Worm (Caenorhabditis elegans) whole organism, early embryonic: ENCODE measurements around the gene clec-167.

Experiments used
- B0310.2 ChIP-seq: sonication (generic microtip); optimal IDR thresholded peaks from 2 replicates; lab custom pipeline; 2016; ENCODE audit warnings: mild to moderate bottlenecking, missing genetic modification characterization, missing compliant biosample characterization
- F13C5.2 ChIP-seq: sonication (generic microtip); optimal IDR thresholded peaks from 2 replicates; lab custom pipeline; 2017; ENCODE audit warnings: mild to moderate bottlenecking, missing genetic modification characterization, inconsistent platforms, missing compliant biosample characterization
- aly-1 ChIP-seq: sonication (generic microtip); optimal IDR thresholded peaks from 2 replicates; lab custom pipeline; 2016; ENCODE audit warnings: missing genetic modification characterization, missing compliant biosample characterization
- ama-1 ChIP-seq: fragments of 150-350 bp; optimal IDR thresholded peaks from 2 replicates; lab custom pipeline; 2014
- ceh-13 ChIP-seq: fragments of 200-800 bp; sonication (Bioruptor generic); optimal IDR thresholded peaks from 2 replicates; lab custom pipeline; 2018; ENCODE audit warnings: mild to moderate bottlenecking, missing genetic modification characterization, missing compliant biosample characterization
- ceh-36 ChIP-seq: sonication (generic microtip); optimal IDR thresholded peaks from 2 replicates; lab custom pipeline; 2016; ENCODE audit warnings: missing genetic modification characterization, inconsistent platforms, missing compliant biosample characterization
- ets-7 ChIP-seq: sonication (generic microtip); optimal IDR thresholded peaks from 2 replicates; lab custom pipeline; 2016; ENCODE audit warnings: missing genotype, missing genetic modification characterization, missing compliant biosample characterization
- flt-1 ChIP-seq: fragments of 200-800 bp; sonication (Bioruptor generic); IDR thresholded peaks from 2 replicates; pipeline ENCODE4 v1.3.6; 2022; ENCODE audit warnings: missing genetic modification characterization, missing compliant biosample characterization
- hmbx-1 ChIP-seq: sonication (generic microtip); optimal IDR thresholded peaks from 2 replicates; lab custom pipeline; 2016; ENCODE audit warnings: mild to moderate bottlenecking, missing genetic modification characterization, missing compliant biosample characterization
- hmg-4 ChIP-seq: fragments of 200-800 bp; sonication (Bioruptor generic); optimal IDR thresholded peaks from 2 replicates; lab custom pipeline; 2018; ENCODE audit warnings: mild to moderate bottlenecking, missing genetic modification characterization, missing compliant biosample characterization
- hnd-1 ChIP-seq: sonication (generic microtip); optimal IDR thresholded peaks from 2 replicates; lab custom pipeline; 2016; ENCODE audit warnings: missing genetic modification characterization, missing compliant biosample characterization
- pes-1 ChIP-seq: fragments of 200-800 bp; sonication (Bioruptor generic); IDR thresholded peaks from 2 replicates; pipeline ENCODE4 v1.3.6; 2022; ENCODE audit warnings: missing genetic modification reagents, missing genetic modification characterization, missing compliant biosample characterization
- scrt-1 ChIP-seq: fragments of 200-800 bp; sonication (Bioruptor generic); IDR thresholded peaks from 2 replicates; pipeline ENCODE4 v1.3.6; 2022; ENCODE audit warnings: missing genetic modification characterization, missing compliant biosample characterization
- sea-1 ChIP-seq: fragments of 200-800 bp; sonication (Bioruptor generic); conservative IDR thresholded peaks from 2 replicates; pipeline ENCODE4 v1.3.6; 2022; ENCODE audit warnings: missing genetic modification characterization, missing compliant biosample characterization
- tbx-11 ChIP-seq: fragments of 200-800 bp; sonication (Bioruptor generic); IDR thresholded peaks from 2 replicates; pipeline ENCODE4 v1.3.6; 2022; ENCODE audit warnings: missing genetic modification characterization, missing compliant biosample characterization
- tbx-37 ChIP-seq: fragments of 200-800 bp; sonication (Bioruptor generic); conservative IDR thresholded peaks from 2 replicates; pipeline ENCODE4 v1.3.6; 2022; ENCODE audit warnings: missing genetic modification reagents, missing genetic modification characterization, missing compliant biosample characterization
- tra-4 ChIP-seq: sonication (generic microtip); optimal IDR thresholded peaks from 2 replicates; lab custom pipeline; 2017; ENCODE audit warnings: missing genetic modification characterization, missing compliant biosample characterization

The clec-167 gene

ce11 chrIV:1251242-1251911 is 4.2 kb downstream of the clec-167 start, which contains the start of the genes clec-166 and F38A1.6:
clec-166 (minus strand) TSS chrIV:1251342.
F38A1.6 (plus strand) TSS chrIV:1251861.
- TF ChIP-seq hnd-1 (tag; lab: Kevin White, UChicago), result no peak
- TF ChIP-seq B0310.2 (tag; lab: Kevin White, UChicago), result no peak
- TF ChIP-seq ama-1 (lab: Kevin White, UChicago), result no peak
- no peak for TF ChIP-seq aly-1
- no peak for TF ChIP-seq pes-1 (GFP tag; lab: Robert Waterston, UW)
- no peak for TF ChIP-seq sea-1 (GFP tag; lab: Robert Waterston, UW)
- no peak for TF ChIP-seq F13C5.2 (tag; lab: Kevin White, UChicago)
- no peak for TF ChIP-seq hmg-4 (GFP tag; lab: Kevin White, UChicago)
- no peak for TF ChIP-seq tra-4 (tag; lab: Kevin White, UChicago)
- TF ChIP-seq tbx-37 (GFP tag; lab: Robert Waterston, UW), result no peak
- TF ChIP-seq ets-7 (tag; lab: Kevin White, UChicago), result no peak
- no peak for TF ChIP-seq scrt-1
- TF ChIP-seq tbx-11 (GFP tag; lab: Robert Waterston, UW), result no peak
- no peak for TF ChIP-seq hmbx-1 (tag; lab: Kevin White, UChicago)
- TF ChIP-seq flt-1 (GFP tag; lab: Robert Waterston, UW), result no peak

- TF ChIP-seq hmbx-1 (tag; lab: Kevin White, UChicago) (no peak), pes-1 (GFP tag; lab: Robert Waterston, UW) (no peak), tbx-37 (GFP tag; lab: Robert Waterston, UW) (no peak), hmg-4 (GFP tag; lab: Kevin White, UChicago) (no peak), scrt-1 (no peak), hnd-1 (tag; lab: Kevin White, UChicago) (no peak), B0310.2 (tag; lab: Kevin White, UChicago) (no peak), tra-4 (tag; lab: Kevin White, UChicago) (no peak)
Measured at ce11 chrIV:1246762-1247436, 8.6 kb downstream of the clec-167 start, which contains the start of the genes clec-165 and F38A1.11. clec-165 (minus strand) TSS chrIV:1246886. F38A1.11 (plus strand) TSS chrIV:1247386.

ce11 chrIV:1245244-1245643 is 10.3 kb downstream of the clec-167 start, which contains the start of gene F38A1.9:
F38A1.9 (minus strand) TSS chrIV:1245344.
- no peak for TF ChIP-seq hmg-4 (GFP tag; lab: Kevin White, UChicago)
- no peak for TF ChIP-seq tbx-11 (GFP tag; lab: Robert Waterston, UW)
- no peak for TF ChIP-seq pes-1 (GFP tag; lab: Robert Waterston, UW)
- TF ChIP-seq B0310.2 (tag; lab: Kevin White, UChicago), result no peak
- TF ChIP-seq ceh-13, result no peak
- no peak for TF ChIP-seq hmbx-1 (tag; lab: Kevin White, UChicago)
- TF ChIP-seq tbx-37 (GFP tag; lab: Robert Waterston, UW), result no peak
- TF ChIP-seq F13C5.2 (tag; lab: Kevin White, UChicago), result no peak
- no peak for TF ChIP-seq tra-4 (tag; lab: Kevin White, UChicago)
- no peak for TF ChIP-seq ama-1 (lab: Kevin White, UChicago)
- TF ChIP-seq ets-7 (tag; lab: Kevin White, UChicago), result no peak
- TF ChIP-seq ceh-36 (tag; lab: Kevin White, UChicago), result no peak
- no peak for TF ChIP-seq flt-1 (GFP tag; lab: Robert Waterston, UW)
- TF ChIP-seq sea-1 (GFP tag; lab: Robert Waterston, UW), result no peak

- TF ChIP-seq ama-1 (lab: Kevin White, UChicago), result no peak
- TF ChIP-seq sea-1 (GFP tag; lab: Robert Waterston, UW), result no peak
- TF ChIP-seq hmg-4 (GFP tag; lab: Kevin White, UChicago), result no peak
- TF ChIP-seq tbx-11 (GFP tag; lab: Robert Waterston, UW), result no peak
- no peak for TF ChIP-seq tbx-37 (GFP tag; lab: Robert Waterston, UW)
- no peak for TF ChIP-seq ets-7 (tag; lab: Kevin White, UChicago)
- TF ChIP-seq flt-1 (GFP tag; lab: Robert Waterston, UW), result no peak
- TF ChIP-seq hmbx-1 (tag; lab: Kevin White, UChicago), result no peak
- no peak for TF ChIP-seq scrt-1
- no peak for TF ChIP-seq tra-4 (tag; lab: Kevin White, UChicago)
- no peak for TF ChIP-seq B0310.2 (tag; lab: Kevin White, UChicago)
- TF ChIP-seq hnd-1 (tag; lab: Kevin White, UChicago), result no peak
- TF ChIP-seq F13C5.2 (tag; lab: Kevin White, UChicago), result no peak
- TF ChIP-seq ceh-13, result no peak
Measured at ce11 chrIV:1243295-1243694, 12.2 kb downstream of the clec-167 start, which contains the start of gene F38A1.15. F38A1.15 (minus strand) TSS chrIV:1243395.

ce11 chrIV:1239686-1240085 is 15.8 kb downstream of the clec-167 start, which contains the start of gene F38A1.8:
F38A1.8 (minus strand) TSS chrIV:1239852.
- no peak for TF ChIP-seq hmg-4 (GFP tag; lab: Kevin White, UChicago)
- no peak for TF ChIP-seq hnd-1 (tag; lab: Kevin White, UChicago)
- no peak for TF ChIP-seq flt-1 (GFP tag; lab: Robert Waterston, UW)
- TF ChIP-seq hmbx-1 (tag; lab: Kevin White, UChicago), result no peak
- no peak for TF ChIP-seq tbx-11 (GFP tag; lab: Robert Waterston, UW)
- no peak for TF ChIP-seq tbx-37 (GFP tag; lab: Robert Waterston, UW)
- no peak for TF ChIP-seq B0310.2 (tag; lab: Kevin White, UChicago)
- TF ChIP-seq ceh-13, result no peak
- TF ChIP-seq scrt-1, result no peak
- no peak for TF ChIP-seq ets-7 (tag; lab: Kevin White, UChicago)
- TF ChIP-seq sea-1 (GFP tag; lab: Robert Waterston, UW), result no peak
- no peak for TF ChIP-seq ceh-36 (tag; lab: Kevin White, UChicago)
- no peak for TF ChIP-seq aly-1
- no peak for TF ChIP-seq tra-4 (tag; lab: Kevin White, UChicago)
- no peak for TF ChIP-seq ama-1 (lab: Kevin White, UChicago)
- TF ChIP-seq pes-1 (GFP tag; lab: Robert Waterston, UW), result no peak

ce11 chrIV:1238147-1238546 is 17.4 kb downstream of the clec-167 start:
- TF ChIP-seq tbx-37 (GFP tag; lab: Robert Waterston, UW) (no peak), hmg-4 (GFP tag; lab: Kevin White, UChicago) (no peak), ets-7 (tag; lab: Kevin White, UChicago) (no peak), hnd-1 (tag; lab: Kevin White, UChicago) (no peak), aly-1 (no peak), tra-4 (tag; lab: Kevin White, UChicago) (no peak)
